Worm (Caenorhabditis elegans) whole organism, L2 larva: ENCODE measurements around the gene nlp-57.

ENCODE experiments used
- C34F6.9 ChIP-seq: fragments of 150-350 bp; optimal IDR thresholded peaks from 2 replicates; lab custom pipeline; 2014; ENCODE audit warnings: missing biosample characterization, missing genetic modification characterization
- F13H6.1 ChIP-seq: sonication (generic microtip); optimal IDR thresholded peaks from 2 replicates; lab custom pipeline; 2016; ENCODE audit warnings: missing genetic modification characterization, missing compliant biosample characterization
- Y55F3AM.14 ChIP-seq: fragments of 200-800 bp; sonication (Bioruptor generic); optimal IDR thresholded peaks from 2 replicates; lab custom pipeline; 2018; ENCODE audit warnings: mild to moderate bottlenecking, missing genetic modification characterization, missing compliant biosample characterization
- ZK546.5 ChIP-seq: sonication (generic microtip); optimal IDR thresholded peaks from 2 replicates; lab custom pipeline; 2017; ENCODE audit warnings: missing biosample characterization, missing genetic modification characterization
- alr-1 ChIP-seq: fragments of 150-350 bp; optimal IDR thresholded peaks from 2 replicates; lab custom pipeline; 2014; ENCODE audit warnings: missing biosample characterization, missing genetic modification characterization
- aly-2 ChIP-seq: fragments of 150-350 bp; optimal IDR thresholded peaks from 2 replicates; lab custom pipeline; 2014; ENCODE audit warnings: missing biosample characterization, missing genetic modification characterization
- ama-1 ChIP-seq: fragments of 150-350 bp; optimal IDR thresholded peaks from 2 replicates; lab custom pipeline; 2018; ENCODE audit warnings: inconsistent platforms
- blmp-1 ChIP-seq: sonication (generic microtip); optimal IDR thresholded peaks from 2 replicates; lab custom pipeline; 2017; ENCODE audit warnings: missing genetic modification characterization, mild to moderate bottlenecking, missing compliant biosample characterization, antibody characterized with exemption, moderate library complexity; ENCODE audit not compliant: insufficient read depth
- ceh-16 ChIP-seq: fragments of 150-350 bp; optimal IDR thresholded peaks from 2 replicates; lab custom pipeline; 2014; ENCODE audit warnings: missing biosample characterization, missing genetic modification characterization
- ceh-82 ChIP-seq: fragments of 150-350 bp; optimal IDR thresholded peaks from 2 replicates; lab custom pipeline; 2014; ENCODE audit warnings: missing biosample characterization, missing genetic modification characterization
- crh-2 ChIP-seq: sonication (generic microtip); optimal IDR thresholded peaks from 2 replicates; lab custom pipeline; 2017; ENCODE audit warnings: missing biosample characterization, missing genetic modification characterization
- dmd-4 ChIP-seq: sonication (generic microtip); optimal IDR thresholded peaks from 2 replicates; lab custom pipeline; 2017; ENCODE audit warnings: missing biosample characterization, missing genetic modification characterization
- elt-1 ChIP-seq: fragments of 150-350 bp; optimal IDR thresholded peaks from 2 replicates; lab custom pipeline; 2014; ENCODE audit warnings: missing biosample characterization, missing genetic modification characterization
- elt-3 ChIP-seq: sonication (generic microtip); optimal IDR thresholded peaks from 2 replicates; lab custom pipeline; 2017; ENCODE audit warnings: missing biosample characterization, missing genetic modification characterization
- fos-1 ChIP-seq: fragments of 150-350 bp; optimal IDR thresholded peaks from 2 replicates; lab custom pipeline; 2014; ENCODE audit warnings: missing biosample characterization, missing genetic modification characterization
- lin-11 ChIP-seq: fragments of 150-350 bp; sonication (generic microtip); optimal IDR thresholded peaks from 2 replicates; lab custom pipeline; 2014; ENCODE audit warnings: missing biosample characterization, missing genetic modification characterization, inconsistent platforms, mixed read lengths
- lsy-2 ChIP-seq, 2 experiments: fragments of 150-350 bp in 1 of 2; sonication (generic microtip) in 1 of 2; optimal IDR thresholded peaks; 2 replicates each; lab custom pipeline; 2014 to 2017; ENCODE audit warnings: missing biosample characterization in 2 of 2, missing genetic modification characterization in 2 of 2
- mbf-1 ChIP-seq: sonication (generic microtip); optimal IDR thresholded peaks from 2 replicates; lab custom pipeline; 2017; ENCODE audit warnings: missing biosample characterization, missing genetic modification characterization
- mdl-1 ChIP-seq, 2 experiments: fragments of 150-350 bp in 1 of 2; sonication (generic microtip) in 1 of 2; optimal IDR thresholded peaks; 2 replicates each; lab custom pipeline; 2017; ENCODE audit warnings: missing biosample characterization in 2 of 2, missing genetic modification characterization in 2 of 2
- nhr-10 ChIP-seq: sonication (generic microtip); optimal IDR thresholded peaks from 2 replicates; lab custom pipeline; 2017; ENCODE audit warnings: missing biosample characterization, missing genetic modification characterization
- nhr-11 ChIP-seq: fragments of 150-350 bp; optimal IDR thresholded peaks from 2 replicates; lab custom pipeline; 2014; ENCODE audit warnings: missing biosample characterization, missing genetic modification characterization
- nhr-12 ChIP-seq: fragments of 150-350 bp; optimal IDR thresholded peaks from 2 replicates; lab custom pipeline; 2014; ENCODE audit warnings: missing biosample characterization, missing genetic modification characterization
- nhr-129 ChIP-seq: fragments of 150-350 bp; optimal IDR thresholded peaks from 2 replicates; lab custom pipeline; 2014; ENCODE audit warnings: missing biosample characterization, missing genetic modification characterization
- nhr-21 ChIP-seq: fragments of 150-350 bp; optimal IDR thresholded peaks from 2 replicates; lab custom pipeline; 2014; ENCODE audit warnings: missing biosample characterization, missing genetic modification characterization
- nhr-237 ChIP-seq: fragments of 150-350 bp; optimal IDR thresholded peaks from 2 replicates; lab custom pipeline; 2014; ENCODE audit warnings: missing biosample characterization, missing genetic modification characterization
- nhr-25 ChIP-seq: fragments of 150-350 bp; sonication (generic microtip); optimal IDR thresholded peaks from 3 replicates; lab custom pipeline; 2014; ENCODE audit warnings: missing biosample characterization, missing genetic modification characterization
- nhr-77 ChIP-seq: fragments of 150-350 bp; optimal IDR thresholded peaks from 2 replicates; lab custom pipeline; 2014; ENCODE audit warnings: missing biosample characterization, missing genetic modification characterization
- peb-1 ChIP-seq: fragments of 150-350 bp; optimal IDR thresholded peaks from 2 replicates; lab custom pipeline; 2014; ENCODE audit warnings: missing biosample characterization, missing genetic modification characterization
- sma-3 ChIP-seq: sonication (generic microtip); optimal IDR thresholded peaks from 2 replicates; lab custom pipeline; 2016; ENCODE audit warnings: missing genetic modification reagents, missing genetic modification characterization, missing compliant biosample characterization
- unc-55 ChIP-seq: fragments of 150-350 bp; sonication (generic microtip); optimal IDR thresholded peaks from 3 replicates; lab custom pipeline; 2014; ENCODE audit warnings: missing biosample characterization, missing genetic modification reagents, missing genetic modification characterization
- unc-62 ChIP-seq: fragments of 150-350 bp; optimal IDR thresholded peaks from 2 replicates; lab custom pipeline; 2014; ENCODE audit warnings: missing biosample characterization, missing genetic modification reagents, missing genetic modification characterization
- ztf-1 ChIP-seq: fragments of 200-800 bp; sonication (Bioruptor generic); conservative IDR thresholded peaks from 2 replicates; pipeline ENCODE4 v1.3.6; 2022; ENCODE audit warnings: missing genetic modification characterization, missing compliant biosample characterization
- ztf-11 ChIP-seq: sonication (generic microtip); optimal IDR thresholded peaks from 2 replicates; lab custom pipeline; 2017; ENCODE audit warnings: missing biosample characterization, missing genetic modification characterization
- ztf-4 ChIP-seq: fragments of 150-350 bp; optimal IDR thresholded peaks from 2 replicates; lab custom pipeline; 2014; ENCODE audit warnings: missing biosample characterization, missing genetic modification characterization

The nlp-57 gene

ce11 chrX:11316750-11317149 is at the start of gene nlp-57:
Gene nlp-57, plus strand, starts transcription at chrX:11317050.
- TF ChIP-seq mdl-1 (tag; optimal IDR thresholded peaks at IDR 0.05; lab: Kevin White, UChicago) (no peak), lin-11 (tag; lab: Kevin White, UChicago) (no peak), aly-2 (tag; lab: Kevin White, UChicago) (no peak), nhr-129 (tag; lab: Kevin White, UChicago) (no peak), nhr-10 (tag; lab: Kevin White, UChicago) (no peak), sma-3 (no peak), F13H6.1 (tag; lab: Kevin White, UChicago) (no peak), nhr-21 (no peak), lsy-2 (tag; optimal IDR thresholded peaks at IDR 0.05; lab: Kevin White, UChicago) (no peak)
- TF ChIP-seq, all 48 proteins: peak for 0

ce11 chrX:11268970-11269369 is 47.9 kb upstream of the nlp-57 start, which contains the start of gene C03A3.3:
Gene C03A3.3, minus strand, starts transcription at chrX:11269070.
- no peak for TF ChIP-seq elt-3 (tag; lab: Kevin White, UChicago)
- no peak for TF ChIP-seq blmp-1 (tag; lab: Kevin White, UChicago)
- TF ChIP-seq unc-55 (GFP tag; lab: Kevin White, UChicago): peak; percentile 31
- no peak for TF ChIP-seq nhr-11 (tag; lab: Kevin White, UChicago)
- TF ChIP-seq ceh-16 (tag; lab: Kevin White, UChicago): no peak
- no peak for TF ChIP-seq sma-3
- no peak for TF ChIP-seq ZK546.5
- TF ChIP-seq C34F6.9: no peak

- TF ChIP-seq nhr-129 (tag; lab: Kevin White, UChicago) (no peak), ama-1 (no peak), ztf-1 (GFP tag; lab: Robert Waterston, UW) (no peak), nhr-25 (no peak), fos-1 (tag; lab: Kevin White, UChicago) (no peak), ceh-82 (tag; lab: Kevin White, UChicago) (no peak), alr-1 (tag; lab: Kevin White, UChicago) (no peak), ztf-11 (tag; lab: Kevin White, UChicago) (no peak), ztf-4 (no peak)
Observed at ce11 chrX:11270882-11271281, 46.0 kb upstream of the nlp-57 start, which contains the start of gene ifa-1. Gene ifa-1, plus strand, starts transcription at chrX:11271182.

- TF ChIP-seq unc-55 (GFP tag; lab: Kevin White, UChicago): no peak
- no peak for TF ChIP-seq elt-1 (tag; lab: Kevin White, UChicago)
- TF ChIP-seq fos-1 (tag; lab: Kevin White, UChicago): no peak
- TF ChIP-seq nhr-237 (tag; lab: Kevin White, UChicago): no peak
Observed at ce11 chrX:11279276-11279675, 37.6 kb upstream of the nlp-57 start, which contains the start of gene F38B2.2. Gene F38B2.2, minus strand, starts transcription at chrX:11279376.

- no peak for TF ChIP-seq blmp-1 (tag; lab: Kevin White, UChicago)
- no peak for TF ChIP-seq nhr-77 (tag; lab: Kevin White, UChicago)
- no peak for TF ChIP-seq elt-3 (tag; lab: Kevin White, UChicago)
- TF ChIP-seq unc-62 (GFP tag; lab: Kevin White, UChicago): no peak
- no peak for TF ChIP-seq mbf-1
- TF ChIP-seq sma-3: no peak
- TF ChIP-seq elt-1 (tag; lab: Kevin White, UChicago): no peak
- TF ChIP-seq nhr-10 (tag; lab: Kevin White, UChicago): no peak
- no peak for TF ChIP-seq crh-2 (tag; lab: Kevin White, UChicago)
- no peak for TF ChIP-seq peb-1
- TF ChIP-seq ceh-82 (tag; lab: Kevin White, UChicago): no peak
- no peak for TF ChIP-seq Y55F3AM.14 (GFP tag; lab: Kevin White, UChicago)
- no peak for TF ChIP-seq dmd-4 (tag; lab: Kevin White, UChicago)
- no peak for TF ChIP-seq ceh-16 (tag; lab: Kevin White, UChicago)
- no peak for TF ChIP-seq nhr-12
- TF ChIP-seq nhr-129 (tag; lab: Kevin White, UChicago): no peak
Observed at ce11 chrX:11281148-11281547, 35.7 kb upstream of the nlp-57 start, which contains the start of gene F38B2.6. Gene F38B2.6, minus strand, starts transcription at chrX:11281248.
